Fruit fly (Drosophila melanogaster) whole organism, embryonic: ENCODE data around the gene Vha16-3.
A peak's percentile ranks its signal among the peaks of the same experiment; 100 is the strongest.

Source experiments
- Aef1 ChIP-seq: fragments of 200-800 bp; sonication (Bioruptor generic); IDR thresholded peaks from 3 replicates; pipeline ENCODE4 v1.3.6; 2022; ENCODE audit warnings: missing biosample characterization, missing genetic modification characterization
- CG10431 ChIP-seq: fragments of 200-800 bp; sonication (Bioruptor generic); optimal IDR thresholded peaks from 3 replicates; lab custom pipeline; 2018; ENCODE audit warnings: missing biosample characterization, mild to moderate bottlenecking, missing genetic modification characterization
- CG10959 ChIP-seq: fragments of 200-800 bp; sonication (Bioruptor generic); IDR thresholded peaks from 2 replicates; pipeline ENCODE4 v1.3.6; 2022; ENCODE audit warnings: missing biosample characterization, missing genetic modification characterization
- CG14441 ChIP-seq: fragments of 200-800 bp; sonication (Bioruptor generic); IDR thresholded peaks from 2 replicates; pipeline ENCODE4 v1.3.6; 2022; ENCODE audit warnings: missing biosample characterization, missing genetic modification characterization
- CG14667 ChIP-seq: fragments of 200-800 bp; sonication (Bioruptor generic); IDR thresholded peaks from 2 replicates; pipeline ENCODE4 v1.3.6; 2022; ENCODE audit warnings: missing biosample characterization, missing genetic modification characterization
- CG14860 ChIP-seq: fragments of 200-800 bp; sonication (Bioruptor generic); IDR thresholded peaks from 3 replicates; pipeline ENCODE4 v1.3.6; 2022; ENCODE audit warnings: missing biosample characterization, missing genetic modification characterization; ENCODE audit not compliant: partially characterized antibody
- CG15696 ChIP-seq: fragments of 200-800 bp; sonication (Bioruptor generic); optimal IDR thresholded peaks from 2 replicates; lab custom pipeline; 2019; ENCODE audit warnings: missing biosample characterization, mild to moderate bottlenecking, missing genetic modification characterization, moderate library complexity
- CG17829 ChIP-seq: fragments of 200-800 bp; optimal IDR thresholded peaks from 2 replicates; lab custom pipeline; 2019; ENCODE audit warnings: missing biosample characterization, mild to moderate bottlenecking, missing genetic modification characterization, moderate library complexity
- CG18262 ChIP-seq: fragments of 200-800 bp; optimal IDR thresholded peaks from 3 replicates; lab custom pipeline; 2019; ENCODE audit warnings: missing biosample characterization, mild to moderate bottlenecking, missing genetic modification characterization, moderate library complexity
- CG32772 ChIP-seq: fragments of 200-800 bp; sonication (Bioruptor generic); IDR thresholded peaks from 2 replicates; pipeline ENCODE4 v1.3.6; 2022; ENCODE audit warnings: missing biosample characterization, missing genetic modification characterization
- CG33213 ChIP-seq: fragments of 200-800 bp; sonication (Bioruptor generic); optimal IDR thresholded peaks from 3 replicates; lab custom pipeline; 2016; ENCODE audit warnings: missing biosample characterization, missing genetic modification characterization
- CG42726 ChIP-seq: fragments of 200-800 bp; sonication (Bioruptor generic); IDR thresholded peaks from 2 replicates; pipeline ENCODE4 v1.3.6; 2022; ENCODE audit warnings: missing biosample characterization, missing genetic modification characterization; ENCODE audit not compliant: partially characterized antibody
- CG4404 ChIP-seq: fragments of 200-800 bp; sonication (Bioruptor generic); IDR thresholded peaks from 2 replicates; pipeline ENCODE4 v1.3.6; 2022; ENCODE audit warnings: missing biosample characterization, missing genetic modification characterization
- CG4424 ChIP-seq: fragments of 200-800 bp; sonication (Bioruptor generic); optimal IDR thresholded peaks from 3 replicates; lab custom pipeline; 2016; ENCODE audit warnings: missing biosample characterization, missing genetic modification characterization
- CG6689 ChIP-seq: fragments of 200-800 bp; sonication (Bioruptor generic); IDR thresholded peaks from 2 replicates; pipeline ENCODE4 v1.3.6; 2022; ENCODE audit warnings: missing biosample characterization, missing genetic modification characterization
- CG7357 ChIP-seq: fragments of 200-800 bp; sonication (Bioruptor generic); IDR thresholded peaks from 3 replicates; pipeline ENCODE4 v1.3.6; 2022; ENCODE audit warnings: missing biosample characterization, missing genetic modification characterization
- CG8089 ChIP-seq: fragments of 200-800 bp; sonication (Bioruptor generic); optimal IDR thresholded peaks from 3 replicates; lab custom pipeline; 2016; ENCODE audit warnings: missing biosample characterization, missing genetic modification characterization
- CoRest ChIP-seq: fragments of 200-800 bp; sonication (Bioruptor generic); optimal IDR thresholded peaks from 3 replicates; lab custom pipeline; 2018; ENCODE audit warnings: missing biosample characterization, mild to moderate bottlenecking, missing genetic modification characterization, moderate library complexity
- CrebB ChIP-seq: fragments of 200-800 bp; sonication (Bioruptor generic); optimal IDR thresholded peaks from 3 replicates; lab custom pipeline; 2018; ENCODE audit warnings: missing biosample characterization, mild to moderate bottlenecking, missing genetic modification characterization
- Doc2 ChIP-seq: fragments of 200-800 bp; sonication (Bioruptor generic); IDR thresholded peaks from 2 replicates; pipeline ENCODE4 v1.3.6; 2022; ENCODE audit warnings: missing biosample characterization, missing genetic modification characterization
- Fer1 ChIP-seq: fragments of 200-800 bp; sonication (Bioruptor generic); optimal IDR thresholded peaks from 2 replicates; lab custom pipeline; 2017; ENCODE audit warnings: missing biosample characterization, mild to moderate bottlenecking, missing genetic modification characterization
- HLH3B ChIP-seq: fragments of 200-800 bp; sonication (Bioruptor generic); IDR thresholded peaks from 2 replicates; pipeline ENCODE4 v1.3.6; 2022; ENCODE audit warnings: missing biosample characterization, missing genetic modification characterization
- ap ChIP-seq: fragments of 200-800 bp; sonication (Bioruptor generic); IDR thresholded peaks from 2 replicates; pipeline ENCODE4 v1.3.6; 2022; ENCODE audit warnings: missing biosample characterization, missing genetic modification characterization
- ci ChIP-seq: fragments of 200-800 bp; sonication (Bioruptor generic); IDR thresholded peaks from 3 replicates; pipeline ENCODE4 v1.3.6; 2022; ENCODE audit warnings: missing biosample characterization, missing genetic modification characterization
- croc ChIP-seq: fragments of 200-800 bp; sonication (Bioruptor generic); conservative IDR thresholded peaks from 3 replicates; pipeline ENCODE4 v1.3.6; 2022; ENCODE audit warnings: missing biosample characterization, missing genetic modification characterization
- dati ChIP-seq: fragments of 200-800 bp; sonication (Bioruptor generic); IDR thresholded peaks from 2 replicates; pipeline ENCODE4 v1.3.6; 2022; ENCODE audit warnings: missing biosample characterization, missing genetic modification characterization
- dmrt11E ChIP-seq: fragments of 200-800 bp; sonication (Bioruptor generic); optimal IDR thresholded peaks from 3 replicates; lab custom pipeline; 2018; ENCODE audit warnings: missing biosample characterization, mild to moderate bottlenecking, missing genetic modification characterization, moderate library complexity
- dmrt99B ChIP-seq: fragments of 200-800 bp; sonication (Bioruptor generic); optimal IDR thresholded peaks from 2 replicates; lab custom pipeline; 2018; ENCODE audit warnings: missing biosample characterization, mild to moderate bottlenecking, missing genetic modification characterization, moderate library complexity
- esg ChIP-seq: fragments of 200-800 bp; sonication (Bioruptor generic); conservative IDR thresholded peaks from 2 replicates; pipeline ENCODE4 v1.3.6; 2022; ENCODE audit warnings: missing biosample characterization, missing genetic modification characterization
- grau ChIP-seq: fragments of 200-800 bp; optimal IDR thresholded peaks from 3 replicates; lab custom pipeline; 2019; ENCODE audit warnings: missing biosample characterization, mild to moderate bottlenecking, missing genetic modification characterization, moderate library complexity
- hkb ChIP-seq, 2 experiments: fragments of 200-800 bp in 1 of 2; fragments of >200 bp in 1 of 2; sonication (Bioruptor generic) in 1 of 2; IDR thresholded peaks in 1 of 2; optimal IDR thresholded peaks in 1 of 2; 2 replicates each; pipeline versions ENCODE4 v1.3.6 to Lab custom; 2017 to 2022; ENCODE audit warnings: missing biosample characterization in 1 of 2, missing genetic modification characterization in 1 of 2
- nmo ChIP-seq: fragments of 200-800 bp; sonication (Bioruptor generic); optimal IDR thresholded peaks from 2 replicates; lab custom pipeline; 2018; ENCODE audit warnings: missing biosample characterization, mild to moderate bottlenecking, missing genetic modification characterization, moderate library complexity
- otp ChIP-seq: fragments of 200-800 bp; sonication (Bioruptor generic); IDR thresholded peaks from 3 replicates; pipeline ENCODE4, ENCODE4 v1.3.6; 2022; ENCODE audit warnings: missing biosample characterization, missing genetic modification characterization
- pan ChIP-seq, 4 experiments: fragments of >200 bp in 3 of 4; fragments of 200-800 bp in 1 of 4; sonication (Bioruptor generic) in 1 of 4; optimal IDR thresholded peaks in 3 of 4; IDR thresholded peaks in 1 of 4; 2 replicates each; pipeline versions ENCODE4 v1.3.6 to Lab custom; 2017 to 2022; ENCODE audit warnings: missing biosample characterization in 2 of 4, missing genetic modification characterization in 2 of 4, mixed read lengths in 1 of 4
- pfk ChIP-seq: fragments of 200-800 bp; sonication (Bioruptor generic); optimal IDR thresholded peaks from 2 replicates; lab custom pipeline; 2018; ENCODE audit warnings: missing biosample characterization, mild to moderate bottlenecking, missing genetic modification characterization, moderate library complexity
- phol ChIP-seq: fragments of 200-800 bp; sonication (Bioruptor generic); optimal IDR thresholded peaks from 3 replicates; lab custom pipeline; 2018; ENCODE audit warnings: missing biosample characterization, mild to moderate bottlenecking, missing genetic modification characterization, moderate library complexity
- row ChIP-seq: fragments of 200-800 bp; sonication (Bioruptor generic); IDR thresholded peaks from 3 replicates; pipeline ENCODE4 v1.3.6; 2022; ENCODE audit warnings: missing biosample characterization, missing genetic modification characterization
- sens ChIP-seq: fragments of 200-800 bp; sonication (Bioruptor generic); peaks from one replicate; lab custom pipeline; 2016; ENCODE audit warnings: missing biosample characterization, missing genetic modification characterization
- tio ChIP-seq: fragments of 200-800 bp; sonication (Bioruptor generic); optimal IDR thresholded peaks from 2 replicates; lab custom pipeline; 2017; ENCODE audit warnings: missing biosample characterization, missing genetic modification characterization, inconsistent platforms
- vvl ChIP-seq: fragments of 200-800 bp; sonication (Bioruptor generic); IDR thresholded peaks from 2 replicates; pipeline ENCODE4 v1.3.6; 2022; ENCODE audit warnings: missing biosample characterization, missing genetic modification characterization
- zen ChIP-seq: fragments of 200-800 bp; sonication (Bioruptor generic); optimal IDR thresholded peaks from 3 replicates; lab custom pipeline; 2018; ENCODE audit warnings: missing biosample characterization, mild to moderate bottlenecking, missing genetic modification characterization, moderate library complexity
- zfh1 ChIP-seq: fragments of 200-800 bp; sonication (Bioruptor generic); IDR thresholded peaks from 3 replicates; pipeline ENCODE4 v1.3.6; 2022; ENCODE audit warnings: missing biosample characterization, missing genetic modification characterization

Gene Vha16-3

DNA sequence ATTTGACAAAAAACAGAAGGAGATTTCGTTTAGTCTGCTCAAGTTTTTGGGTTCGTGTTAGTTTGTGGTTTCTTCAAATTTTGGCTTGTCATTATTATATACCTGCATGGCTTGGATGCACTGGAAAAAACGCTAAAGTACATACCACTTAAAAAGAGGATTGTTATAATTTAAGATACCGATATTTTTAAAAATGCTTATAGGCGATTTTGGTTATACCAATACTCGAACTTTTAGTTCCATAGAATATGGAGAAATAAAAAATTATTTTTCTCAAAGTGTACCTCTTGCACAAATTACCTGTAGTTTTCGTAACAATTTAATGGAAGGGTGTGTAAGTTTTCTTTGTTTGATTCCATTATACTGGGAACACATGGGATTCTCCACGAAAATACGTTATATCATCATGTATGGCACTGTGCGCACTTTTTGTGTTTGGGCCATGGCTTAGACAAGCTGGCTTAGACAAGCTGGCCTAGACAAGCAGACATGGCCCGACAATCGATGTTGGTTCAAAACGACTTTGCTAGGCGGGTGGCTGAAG, 7.6 kb upstream of the Vha16-3 start, which contains the start of gene Fum3 (continued):
- TF ChIP-seq zen (tag; lab: Kevin White, UChicago) = peak; percentile 50
- TF ChIP-seq Fer1 (GFP tag; lab: Kevin White, UChicago) = no peak
- TF ChIP-seq CG6689 = peak; percentile 50; the same call in 1 of the 2 replicates
- TF ChIP-seq CG17829 (tag; lab: Kevin White, UChicago) = peak; percentile 18
- TF ChIP-seq vvl = peak; percentile 6; the same call in 1 of the 2 replicates
- 0 out of 2 replicates have a peak, but pooled peaks have one; percentile 18 for TF ChIP-seq CG32772
- peak; percentile 35; the same call in 1 of the 2 replicates for TF ChIP-seq CG4404 (GFP tag; lab: Robert Waterston, UW)
- no peak for TF ChIP-seq pfk (GFP tag; lab: Kevin White, UChicago)
- TF ChIP-seq row (GFP tag; lab: Robert Waterston, UW) = peak; percentile 45
- TF ChIP-seq ap (GFP tag; lab: Robert Waterston, UW) = 0 out of 2 replicates have a peak, but pooled peaks have one; percentile 19
- peak; percentile 24 for TF ChIP-seq CG15696 (tag; lab: Kevin White, UChicago)
- peak; percentile 13; the same call in 1 of the 2 replicates for TF ChIP-seq CG14441 (GFP tag; lab: Robert Waterston, UW)
- TF ChIP-seq CG7357 (GFP tag; lab: Robert Waterston, UW) = 0 out of 3 replicates have a peak, but pooled peaks have one; percentile 24
- TF ChIP-seq CoRest = peak; percentile 15
- TF ChIP-seq phol (tag; lab: Kevin White, UChicago) = peak; percentile 29
- peak; percentile 13; the same call in 1 of the 3 replicates for TF ChIP-seq croc (GFP tag; lab: Robert Waterston, UW)
- peak; percentile 33 for TF ChIP-seq CG4424 (GFP tag; lab: Kevin White, UChicago)
- TF ChIP-seq Doc2 (GFP tag; lab: Robert Waterston, UW) = no peak
- TF ChIP-seq hkb (optimal IDR thresholded peaks at IDR 0.05; lab: Kevin White, UChicago) = no peak
- peak; percentile 32; the same call in 1 of the 2 replicates for TF ChIP-seq hkb (GFP tag; IDR thresholded peaks at IDR 0.05; lab: Robert Waterston, UW)
- TF ChIP-seq zfh1 (GFP tag; lab: Robert Waterston, UW) = peak; percentile 70
- peak; percentile 31 for TF ChIP-seq CG18262 (tag; lab: Kevin White, UChicago)
- TF ChIP-seq pan (optimal IDR thresholded peaks at IDR 0.05; lab: Kevin White, UChicago) = no peak
- peak in 1 of 2 experiments; percentile 30 for TF ChIP-seq pan (GFP tag; optimal IDR thresholded peaks at IDR 0.05 in 1 of 2, IDR thresholded peaks at IDR 0.05 in 1 of 2)
- TF ChIP-seq CrebB (tag; lab: Kevin White, UChicago) = no peak
- TF ChIP-seq ci (GFP tag; lab: Robert Waterston, UW) = peak; percentile 54; the same call in 2 of the 3 replicates
- no peak for TF ChIP-seq CG42726 (GFP tag; lab: Robert Waterston, UW)
- TF ChIP-seq CG10431 (GFP tag; lab: Kevin White, UChicago) = no peak
- peak; percentile 7 for TF ChIP-seq tio (GFP tag; lab: Kevin White, UChicago)
- 0 out of 2 replicates have a peak, but pooled peaks have one; percentile 25 for TF ChIP-seq esg (GFP tag; lab: Robert Waterston, UW)
- no peak for TF ChIP-seq CG14860
- TF ChIP-seq CG10959 = peak; percentile 35
- TF ChIP-seq grau = peak; percentile 11
- TF ChIP-seq CG8089 (GFP tag; lab: Kevin White, UChicago) = no peak
- TF ChIP-seq CG14667 = 0 out of 2 replicates have a peak, but pooled peaks have one; percentile 3
- no peak for TF ChIP-seq dati (GFP tag; lab: Robert Waterston, UW)
- peak; percentile 15 for TF ChIP-seq dmrt99B
- TF ChIP-seq CG33213 (GFP tag; lab: Kevin White, UChicago) = no peak
- peak; percentile 47; the same call in 1 of the 2 replicates for TF ChIP-seq HLH3B (GFP tag; lab: Robert Waterston, UW)
- peak; percentile 25 for TF ChIP-seq nmo (GFP tag; lab: Kevin White, UChicago)
- TF ChIP-seq otp (GFP tag; lab: Robert Waterston, UW) = peak; percentile 24; the same call in 1 of the 3 replicates
- no peak for TF ChIP-seq Aef1 (GFP tag; lab: Robert Waterston, UW)
- peak; percentile 83 for TF ChIP-seq sens (GFP tag; lab: Kevin White, UChicago)
- TF ChIP-seq dmrt11E (tag; lab: Kevin White, UChicago) = peak; percentile 29
- TF ChIP-seq, all 482 proteins: peak for 51
